Fruit fly (Drosophila melanogaster) whole organism, embryonic: Measurements from ENCODE around the gene melt.
A peak's percentile ranks its signal among the peaks of the same experiment; 100 is the strongest.

Experiments
- ATbp ChIP-seq: fragments of 200-800 bp; sonication (Bioruptor generic); optimal IDR thresholded peaks from 2 replicates; lab custom pipeline; 2017; ENCODE audit warnings: missing biosample characterization, mild to moderate bottlenecking, missing genetic modification characterization, missing genetic modification reagents
- CG10565 ChIP-seq: fragments of 200-800 bp; sonication (Bioruptor generic); optimal IDR thresholded peaks from 3 replicates; lab custom pipeline; 2016; ENCODE audit warnings: missing biosample characterization, mild to moderate bottlenecking, missing genetic modification characterization
- CG13123 ChIP-seq: fragments of 200-800 bp; sonication (Bioruptor generic); optimal IDR thresholded peaks from 2 replicates; lab custom pipeline; 2016; ENCODE audit warnings: missing biosample characterization, missing genetic modification characterization
- CG13296 ChIP-seq: fragments of 200-800 bp; sonication (Bioruptor generic); optimal IDR thresholded peaks from 3 replicates; lab custom pipeline; 2018; ENCODE audit warnings: missing biosample characterization, mild to moderate bottlenecking, missing genetic modification characterization
- CG16813 ChIP-seq: fragments of 200-800 bp; sonication (Bioruptor generic); IDR thresholded peaks from 3 replicates; pipeline ENCODE4 v1.3.6; 2022; ENCODE audit warnings: missing biosample characterization, missing genetic modification characterization; ENCODE audit not compliant: partially characterized antibody
- CG17912 ChIP-seq: fragments of 200-800 bp; sonication (Bioruptor generic); optimal IDR thresholded peaks from 2 replicates; lab custom pipeline; 2018; ENCODE audit warnings: missing biosample characterization, mild to moderate bottlenecking, missing genetic modification characterization
- CG18599 ChIP-seq: fragments of 200-800 bp; sonication (Bioruptor generic); optimal IDR thresholded peaks from 3 replicates; lab custom pipeline; 2017; ENCODE audit warnings: missing biosample characterization, missing genetic modification characterization, mild to moderate bottlenecking, moderate library complexity, missing genetic modification reagents
- CG2116 ChIP-seq: fragments of 200-800 bp; sonication (Bioruptor generic); optimal IDR thresholded peaks from 3 replicates; lab custom pipeline; 2018; ENCODE audit warnings: missing biosample characterization, mild to moderate bottlenecking, missing genetic modification characterization
- CG2202 ChIP-seq: fragments of 200-800 bp; sonication (Bioruptor generic); optimal IDR thresholded peaks from 2 replicates; lab custom pipeline; 2018; ENCODE audit warnings: missing biosample characterization, mild to moderate bottlenecking, missing genetic modification characterization
- CG31441 ChIP-seq: fragments of 200-800 bp; sonication (Bioruptor generic); IDR thresholded peaks from 2 replicates; pipeline ENCODE4 v1.3.6; 2022; ENCODE audit warnings: missing biosample characterization, missing genetic modification characterization
- CG3281 ChIP-seq: fragments of 200-800 bp; sonication (Bioruptor generic); optimal IDR thresholded peaks from 3 replicates; lab custom pipeline; 2017; ENCODE audit warnings: missing biosample characterization, mild to moderate bottlenecking, missing genetic modification characterization
- CG34422 ChIP-seq: fragments of 200-800 bp; sonication (Bioruptor generic); IDR thresholded peaks from 3 replicates; pipeline ENCODE4 v1.3.6; 2022; ENCODE audit warnings: missing biosample characterization, missing genetic modification characterization
- CG43689 ChIP-seq: fragments of 200-800 bp; sonication (Bioruptor generic); IDR thresholded peaks from 2 replicates; pipeline ENCODE4 v1.3.6; 2022; ENCODE audit warnings: missing biosample characterization, missing genetic modification characterization
- CG6175 ChIP-seq: fragments of 200-800 bp; sonication (Bioruptor generic); IDR thresholded peaks from 3 replicates; pipeline ENCODE4 v1.3.6; 2022; ENCODE audit warnings: missing biosample characterization, missing genetic modification characterization
- CG7271 ChIP-seq: fragments of 200-800 bp; sonication (Bioruptor generic); optimal IDR thresholded peaks from 2 replicates; lab custom pipeline; 2018; ENCODE audit warnings: missing biosample characterization, mild to moderate bottlenecking, missing genetic modification characterization, moderate library complexity
- CG7556 ChIP-seq: fragments of 200-800 bp; sonication (Bioruptor generic); optimal IDR thresholded peaks from 2 replicates; lab custom pipeline; 2017; ENCODE audit warnings: missing biosample characterization, mild to moderate bottlenecking, missing genetic modification characterization
- CG7786 ChIP-seq: fragments of 200-800 bp; sonication (Bioruptor generic); optimal IDR thresholded peaks from 2 replicates; lab custom pipeline; 2016; ENCODE audit warnings: missing biosample characterization, missing genetic modification characterization
- CG7928 ChIP-seq: fragments of 200-800 bp; sonication (Bioruptor generic); optimal IDR thresholded peaks from 2 replicates; lab custom pipeline; 2017; ENCODE audit warnings: missing biosample characterization, mild to moderate bottlenecking, missing genetic modification characterization
- CG8359 ChIP-seq: fragments of 200-800 bp; sonication (Bioruptor generic); optimal IDR thresholded peaks from 2 replicates; lab custom pipeline; 2017; ENCODE audit warnings: missing biosample characterization, mild to moderate bottlenecking, missing genetic modification characterization, borderline replicate concordance
- CHES-1-like ChIP-seq: fragments of 200-800 bp; sonication (Bioruptor generic); optimal IDR thresholded peaks from 2 replicates; lab custom pipeline; 2016; ENCODE audit warnings: missing biosample characterization, missing genetic modification characterization
- D ChIP-seq, 2 experiments: fragments of 200-800 bp in 1 of 2; fragments of >200 bp in 1 of 2; sonication (Bioruptor generic) in 1 of 2; optimal IDR thresholded peaks; 2 replicates in 1 of 2; 3 replicates in 1 of 2; lab custom pipeline; 2017; ENCODE audit warnings: mild to moderate bottlenecking in 1 of 2, missing biosample characterization in 1 of 2, missing genetic modification characterization in 1 of 2, missing genetic modification reagents in 1 of 2
- D19A ChIP-seq: fragments of 200-800 bp; optimal IDR thresholded peaks from 3 replicates; lab custom pipeline; 2019; ENCODE audit warnings: missing biosample characterization, mild to moderate bottlenecking, missing genetic modification characterization, moderate library complexity
- Fer3 ChIP-seq: fragments of 200-800 bp; sonication (Bioruptor generic); optimal IDR thresholded peaks from 2 replicates; lab custom pipeline; 2018; ENCODE audit warnings: missing biosample characterization, mild to moderate bottlenecking, missing genetic modification characterization, moderate library complexity
- HLHmδ ChIP-seq: fragments of 200-800 bp; sonication (Bioruptor generic); optimal IDR thresholded peaks from 2 replicates; lab custom pipeline; 2018; ENCODE audit warnings: missing biosample characterization, mild to moderate bottlenecking, missing genetic modification characterization, moderate library complexity
- Hr39 ChIP-seq: fragments of >200 bp; optimal IDR thresholded peaks from 2 replicates; lab custom pipeline; 2017
- Jarid2 ChIP-seq: fragments of 200-800 bp; sonication (Bioruptor generic); optimal IDR thresholded peaks from 3 replicates; lab custom pipeline; 2017; ENCODE audit warnings: mild to moderate bottlenecking, missing biosample characterization, missing genetic modification reagents, missing genetic modification characterization
- Kr ChIP-seq: fragments of 200-800 bp; sonication (Bioruptor generic); optimal IDR thresholded peaks from 2 replicates; lab custom pipeline; 2017; ENCODE audit warnings: missing biosample characterization, mild to moderate bottlenecking, missing genetic modification characterization
- Lhr ChIP-seq: fragments of 200-800 bp; sonication (Bioruptor generic); optimal IDR thresholded peaks from 3 replicates; lab custom pipeline; 2017; ENCODE audit warnings: mild to moderate bottlenecking, missing biosample characterization, missing genetic modification reagents, missing genetic modification characterization
- MTF-1 ChIP-seq: fragments of 200-800 bp; sonication (Bioruptor generic); optimal IDR thresholded peaks from 2 replicates; lab custom pipeline; 2018; ENCODE audit warnings: missing biosample characterization, mild to moderate bottlenecking, missing genetic modification characterization, borderline replicate concordance
- Mes4 ChIP-seq: fragments of 200-800 bp; sonication (Bioruptor generic); optimal IDR thresholded peaks from 2 replicates; lab custom pipeline; 2016; ENCODE audit warnings: missing biosample characterization, missing genetic modification characterization
- NFAT ChIP-seq: fragments of 200-800 bp; sonication (Bioruptor generic); IDR thresholded peaks from 2 replicates; pipeline ENCODE4 v1.3.6; 2022; ENCODE audit warnings: missing biosample characterization, missing genetic modification characterization
- NfI ChIP-seq: fragments of 200-800 bp; sonication (Bioruptor generic); optimal IDR thresholded peaks from 3 replicates; lab custom pipeline; 2018; ENCODE audit warnings: missing biosample characterization, mild to moderate bottlenecking, missing genetic modification characterization, moderate library complexity
- Scr ChIP-seq: fragments of 200-800 bp; sonication (Bioruptor generic); IDR thresholded peaks from 2 replicates; pipeline ENCODE4 v1.3.6; 2022; ENCODE audit warnings: missing biosample characterization, missing genetic modification characterization; ENCODE audit not compliant: partially characterized antibody
- Sin3A ChIP-seq: fragments of >200 bp; optimal IDR thresholded peaks from 2 replicates; lab custom pipeline; 2018
- crc ChIP-seq: fragments of 200-800 bp; sonication (Bioruptor generic); optimal IDR thresholded peaks from 2 replicates; lab custom pipeline; 2016; ENCODE audit warnings: missing biosample characterization, missing genetic modification characterization
- hb ChIP-seq: fragments of 200-800 bp; sonication (Bioruptor generic); IDR thresholded peaks from 3 replicates; pipeline ENCODE4 v1.3.6; 2022; ENCODE audit warnings: missing biosample characterization, missing genetic modification characterization; ENCODE audit not compliant: partially characterized antibody
- insv ChIP-seq, 2 experiments: fragments of 200-800 bp; sonication (Bioruptor generic); optimal IDR thresholded peaks; 3 replicates each; lab custom pipeline; 2016 to 2018; ENCODE audit warnings: missing biosample characterization in 2 of 2, missing genetic modification characterization in 2 of 2
- jing ChIP-seq: fragments of 200-800 bp; sonication (Bioruptor generic); optimal IDR thresholded peaks from 2 replicates; lab custom pipeline; 2018; ENCODE audit warnings: missing biosample characterization, mild to moderate bottlenecking, missing genetic modification characterization
- lola ChIP-seq, 3 experiments: fragments of >200 bp in 2 of 3; fragments of 200-800 bp in 1 of 3; sonication (Bioruptor generic) in 1 of 3; optimal IDR thresholded peaks; 2 replicates each; lab custom pipeline; 2017 to 2019; ENCODE audit warnings: missing biosample characterization in 3 of 3, missing genetic modification characterization in 3 of 3, mild to moderate bottlenecking in 1 of 3, moderate library complexity in 1 of 3
- mam ChIP-seq: fragments of 200-800 bp; sonication (Bioruptor generic); optimal IDR thresholded peaks from 3 replicates; lab custom pipeline; 2016; ENCODE audit warnings: missing biosample characterization, missing genetic modification characterization
- pros ChIP-seq: fragments of 200-800 bp; sonication (Bioruptor generic); optimal IDR thresholded peaks from 3 replicates; lab custom pipeline; 2019; ENCODE audit warnings: missing biosample characterization, mild to moderate bottlenecking, missing genetic modification characterization, moderate library complexity
- psq ChIP-seq: fragments of 200-800 bp; sonication (Bioruptor generic); optimal IDR thresholded peaks from 2 replicates; lab custom pipeline; 2017; ENCODE audit warnings: missing biosample characterization, missing genetic modification characterization
- pzg ChIP-seq: fragments of 200-800 bp; sonication (Bioruptor generic); optimal IDR thresholded peaks from 3 replicates; lab custom pipeline; 2018; ENCODE audit warnings: missing biosample characterization, mild to moderate bottlenecking, missing genetic modification characterization, moderate library complexity
- seq ChIP-seq: fragments of 200-800 bp; sonication (Bioruptor generic); IDR thresholded peaks from 2 replicates; pipeline ENCODE4 v1.3.6; 2022; ENCODE audit warnings: missing biosample characterization, missing genetic modification characterization
- sqz ChIP-seq: fragments of 200-800 bp; sonication (Bioruptor generic); optimal IDR thresholded peaks from 3 replicates; lab custom pipeline; 2018; ENCODE audit warnings: missing biosample characterization, mild to moderate bottlenecking, missing genetic modification characterization
- stwl ChIP-seq: fragments of 200-800 bp; sonication (Bioruptor generic); optimal IDR thresholded peaks from 3 replicates; lab custom pipeline; 2018; ENCODE audit warnings: missing biosample characterization, mild to moderate bottlenecking, missing genetic modification characterization, moderate library complexity
- usp ChIP-seq: fragments of >200 bp; optimal IDR thresholded peaks from 2 replicates; lab custom pipeline; 2017; ENCODE audit warnings: missing biosample characterization, missing genetic modification characterization
- wek ChIP-seq: fragments of 200-800 bp; sonication (Bioruptor generic); optimal IDR thresholded peaks from 3 replicates; lab custom pipeline; 2018; ENCODE audit warnings: missing biosample characterization, mild to moderate bottlenecking, missing genetic modification characterization, moderate library complexity
- wor ChIP-seq: fragments of 200-800 bp; sonication (Bioruptor generic); IDR thresholded peaks from 2 replicates; pipeline ENCODE4 v1.3.6; 2022; ENCODE audit warnings: missing biosample characterization, missing genetic modification characterization
- zen2 ChIP-seq: fragments of 200-800 bp; sonication (Bioruptor generic); IDR thresholded peaks from 3 replicates; pipeline ENCODE4 v1.3.6; 2022; ENCODE audit warnings: missing biosample characterization, missing genetic modification characterization; ENCODE audit not compliant: partially characterized antibody

melt gene

dm6 chr3L:7090764-7091163, 43.6 kb upstream of the melt start (continued):
- no peak for TF ChIP-seq Scr (GFP tag; lab: Robert Waterston, UW)
- no peak for TF ChIP-seq pzg (GFP tag; lab: Kevin White, UChicago)
- peak; percentile 64 for TF ChIP-seq mam (GFP tag; lab: Kevin White, UChicago)
- TF ChIP-seq ATbp (GFP tag; lab: Kevin White, UChicago) = peak; percentile 41
- no peak for TF ChIP-seq CHES-1-like (GFP tag; lab: Kevin White, UChicago)
- TF ChIP-seq sqz (GFP tag; lab: Kevin White, UChicago) = no peak
- peak; percentile 23; the same call in 1 of the 2 replicates for TF ChIP-seq CG43689
- no peak for TF ChIP-seq jing (GFP tag; lab: Kevin White, UChicago)
- no peak for TF ChIP-seq wek (GFP tag; lab: Kevin White, UChicago)
- no peak for TF ChIP-seq hb (GFP tag; lab: Robert Waterston, UW)
- no peak for TF ChIP-seq lola (GFP tag; optimal IDR thresholded peaks at IDR 0.05; lab: Kevin White, UChicago)
- no peak for TF ChIP-seq CG2116
- no peak for TF ChIP-seq CG7928 (GFP tag; lab: Kevin White, UChicago)
- peak; percentile 69 for TF ChIP-seq CG18599 (GFP tag; lab: Kevin White, UChicago)
- TF ChIP-seq Mes4 (GFP tag; lab: Kevin White, UChicago) = no peak
- TF ChIP-seq CG10565 (GFP tag; lab: Kevin White, UChicago) = no peak
- TF ChIP-seq stwl = no peak
- TF ChIP-seq Kr (GFP tag; lab: Kevin White, UChicago) = no peak
- TF ChIP-seq Lhr (GFP tag; lab: Kevin White, UChicago) = no peak
- peak; percentile 55 for TF ChIP-seq CG7556 (GFP tag; lab: Kevin White, UChicago)
- TF ChIP-seq NFAT (GFP tag; lab: Robert Waterston, UW) = no peak
- no peak for TF ChIP-seq usp (GFP tag; lab: Kevin White, UChicago)
- TF ChIP-seq D (optimal IDR thresholded peaks at IDR 0.05; lab: Kevin White, UChicago) = no peak
- TF ChIP-seq D (GFP tag; optimal IDR thresholded peaks at IDR 0.05; lab: Kevin White, UChicago) = peak; percentile 37
- TF ChIP-seq Fer3 (tag; lab: Kevin White, UChicago) = peak; percentile 65
- TF ChIP-seq zen2 (GFP tag; lab: Robert Waterston, UW) = no peak
- peak; percentile 81 for TF ChIP-seq CG31441
- TF ChIP-seq HLHmδ (GFP tag; lab: Kevin White, UChicago) = no peak
- peak; percentile 17 for TF ChIP-seq CG7786 (GFP tag; lab: Kevin White, UChicago)
- TF ChIP-seq CG17912 (GFP tag; lab: Kevin White, UChicago) = no peak
- TF ChIP-seq Hr39 (lab: Kevin White, UChicago) = no peak
- no peak for TF ChIP-seq CG13123 (GFP tag; lab: Kevin White, UChicago)
- TF ChIP-seq pros (GFP tag; lab: Kevin White, UChicago) = no peak
- TF ChIP-seq seq (GFP tag; lab: Robert Waterston, UW) = peak; percentile 40; the same call in 1 of the 2 replicates
- TF ChIP-seq Sin3A (lab: Kevin White, UChicago) = no peak
- TF ChIP-seq CG34422 (GFP tag; lab: Robert Waterston, UW) = peak; percentile 75; the same call in 2 of the 3 replicates
- TF ChIP-seq CG8359 (GFP tag; lab: Kevin White, UChicago) = peak; percentile 32
- 0 out of 2 replicates have a peak, but pooled peaks have one; percentile 29 for TF ChIP-seq wor (GFP tag; lab: Robert Waterston, UW)
- peak; percentile 57 for TF ChIP-seq D19A
- peak; percentile 7 for TF ChIP-seq CG7271 (tag; lab: Kevin White, UChicago)
- peak; percentile 41 for TF ChIP-seq crc
- TF ChIP-seq CG16813 (GFP tag; lab: Robert Waterston, UW) = no peak
- no peak for TF ChIP-seq CG2202 (tag; lab: Kevin White, UChicago)
- TF ChIP-seq insv (GFP tag; optimal IDR thresholded peaks at IDR 0.05; lab: Kevin White, UChicago) = no peak
- TF ChIP-seq psq (GFP tag; lab: Kevin White, UChicago) = no peak
- TF ChIP-seq CG3281 = peak; percentile 59
- peak; percentile 82 for TF ChIP-seq CG13296 (GFP tag; lab: Kevin White, UChicago)
- TF ChIP-seq MTF-1 = peak; percentile 26
- TF ChIP-seq NfI (GFP tag; lab: Kevin White, UChicago) = peak; percentile 34
- peak; percentile 37; the same call in 1 of the 3 replicates for TF ChIP-seq CG6175
- peak; percentile 21 for TF ChIP-seq Jarid2 (GFP tag; lab: Kevin White, UChicago)
